Worm (Caenorhabditis elegans) whole organism, mixed stage, embryonic: ENCODE data around the gene Y54G11A.1.

Source experiments
- M03D4.4 ChIP-seq: sonication (generic microtip); optimal IDR thresholded peaks from 2 replicates; lab custom pipeline; 2017; ENCODE audit warnings: mild to moderate bottlenecking, missing genetic modification characterization, missing compliant biosample characterization
- bed-3 ChIP-seq: fragments of 200-800 bp; sonication (Bioruptor generic); optimal IDR thresholded peaks from 3 replicates; lab custom pipeline; 2018; ENCODE audit warnings: mild to moderate bottlenecking, missing genetic modification characterization, moderate library complexity, missing compliant biosample characterization
- blmp-1 ChIP-seq: fragments of 150-350 bp; optimal IDR thresholded peaks from 2 replicates; lab custom pipeline; 2014; ENCODE audit warnings: missing biosample characterization, missing genetic modification characterization
- ceh-39 ChIP-seq: fragments of 150-350 bp; optimal IDR thresholded peaks from 2 replicates; lab custom pipeline; 2014; ENCODE audit warnings: missing biosample characterization, missing genetic modification characterization
- ceh-43 ChIP-seq: fragments of 200-800 bp; sonication (Bioruptor generic); optimal IDR thresholded peaks from 2 replicates; lab custom pipeline; 2018; ENCODE audit warnings: mild to moderate bottlenecking, missing genetic modification characterization, moderate library complexity, missing compliant biosample characterization
- ceh-83 ChIP-seq: fragments of 200-800 bp; sonication (Bioruptor generic); optimal IDR thresholded peaks from 2 replicates; lab custom pipeline; 2018; ENCODE audit warnings: mild to moderate bottlenecking, missing genetic modification characterization, missing compliant biosample characterization
- ces-1 ChIP-seq: fragments of 150-350 bp; optimal IDR thresholded peaks from 2 replicates; lab custom pipeline; 2014; ENCODE audit warnings: missing biosample characterization, missing genetic modification reagents, missing genetic modification characterization
- drap-1 ChIP-seq: fragments of 200-800 bp; sonication (Bioruptor generic); optimal IDR thresholded peaks from 3 replicates; lab custom pipeline; 2018; ENCODE audit warnings: mild to moderate bottlenecking, missing genetic modification characterization, missing compliant biosample characterization
- elt-1 ChIP-seq: sonication (generic microtip); optimal IDR thresholded peaks from 2 replicates; lab custom pipeline; 2017; ENCODE audit warnings: missing genetic modification characterization, mild to moderate bottlenecking, missing compliant biosample characterization, antibody characterized with exemption, moderate library complexity, borderline replicate concordance; ENCODE audit not compliant: insufficient read depth
- flh-1 ChIP-seq: fragments of 200-800 bp; sonication (Bioruptor generic); optimal IDR thresholded peaks from 2 replicates; lab custom pipeline; 2018; ENCODE audit warnings: mild to moderate bottlenecking, missing genetic modification characterization, moderate library complexity, missing compliant biosample characterization
- ham-2 ChIP-seq: fragments of 200-800 bp; sonication (Bioruptor generic); optimal IDR thresholded peaks from 2 replicates; lab custom pipeline; 2018; ENCODE audit warnings: mild to moderate bottlenecking, missing genetic modification characterization, missing compliant biosample characterization
- hlh-1 ChIP-seq: fragments of 150-350 bp; optimal IDR thresholded peaks from 2 replicates; lab custom pipeline; 2014; ENCODE audit warnings: missing biosample characterization, missing genetic modification reagents, missing genetic modification characterization
- lsy-2 ChIP-seq: fragments of 150-350 bp; optimal IDR thresholded peaks from 2 replicates; lab custom pipeline; 2014; ENCODE audit warnings: missing biosample characterization, missing genetic modification characterization
- mep-1 ChIP-seq: fragments of 150-350 bp; optimal IDR thresholded peaks from 2 replicates; lab custom pipeline; 2017; ENCODE audit warnings: missing biosample characterization, missing genetic modification reagents, missing genetic modification characterization, inconsistent platforms
- mls-2 ChIP-seq: sonication (generic microtip); optimal IDR thresholded peaks from 2 replicates; lab custom pipeline; 2016; ENCODE audit warnings: mild to moderate bottlenecking, missing genetic modification characterization, moderate library complexity, missing compliant biosample characterization
- nhr-12 ChIP-seq: fragments of 150-350 bp; optimal IDR thresholded peaks from 2 replicates; lab custom pipeline; 2014; ENCODE audit warnings: missing biosample characterization, missing genetic modification characterization
- nhr-2 ChIP-seq: fragments of 150-350 bp; optimal IDR thresholded peaks from 2 replicates; lab custom pipeline; 2014; ENCODE audit warnings: missing biosample characterization, missing genetic modification characterization
- nhr-76 ChIP-seq: sonication (generic microtip); optimal IDR thresholded peaks from 2 replicates; lab custom pipeline; 2017; ENCODE audit warnings: missing biosample characterization, missing genetic modification characterization
- pha-4 ChIP-seq: fragments of 150-350 bp; optimal IDR thresholded peaks from 2 replicates; lab custom pipeline; 2018; ENCODE audit warnings: missing biosample characterization, missing genetic modification reagents, missing genetic modification characterization
- sem-2 ChIP-seq: fragments of 200-800 bp; sonication (Bioruptor generic); optimal IDR thresholded peaks from 2 replicates; lab custom pipeline; 2018; ENCODE audit warnings: mild to moderate bottlenecking, missing genetic modification characterization, missing compliant biosample characterization
- snpc-4 ChIP-seq: fragments of 150-350 bp; optimal IDR thresholded peaks from 2 replicates; lab custom pipeline; 2014; ENCODE audit warnings: missing biosample characterization, missing genetic modification characterization
- sptf-1 ChIP-seq: sonication (generic microtip); optimal IDR thresholded peaks from 2 replicates; lab custom pipeline; 2017; ENCODE audit warnings: mild to moderate bottlenecking, missing genetic modification characterization, moderate library complexity, missing compliant biosample characterization
- tbx-8 ChIP-seq: fragments of 200-800 bp; sonication (Bioruptor generic); optimal IDR thresholded peaks from 2 replicates; lab custom pipeline; 2018; ENCODE audit warnings: mild to moderate bottlenecking, missing genetic modification characterization, moderate library complexity, missing compliant biosample characterization
- unc-120 ChIP-seq: sonication (generic microtip); optimal IDR thresholded peaks from 2 replicates; lab custom pipeline; 2017; ENCODE audit warnings: missing genetic modification characterization, missing compliant biosample characterization; ENCODE audit not compliant: poor library complexity, severe bottlenecking
- unc-39 ChIP-seq: fragments of 150-350 bp; optimal IDR thresholded peaks from 2 replicates; lab custom pipeline; 2014; ENCODE audit warnings: missing biosample characterization, missing genetic modification characterization
- unc-62 ChIP-seq: fragments of 150-350 bp; optimal IDR thresholded peaks from 2 replicates; lab custom pipeline; 2014; ENCODE audit warnings: missing biosample characterization, missing genetic modification reagents, missing genetic modification characterization
- ztf-11 ChIP-seq: fragments of 150-350 bp; optimal IDR thresholded peaks from 2 replicates; lab custom pipeline; 2014; ENCODE audit warnings: missing biosample characterization, missing genetic modification characterization

Y54G11A.1 gene

DNA sequence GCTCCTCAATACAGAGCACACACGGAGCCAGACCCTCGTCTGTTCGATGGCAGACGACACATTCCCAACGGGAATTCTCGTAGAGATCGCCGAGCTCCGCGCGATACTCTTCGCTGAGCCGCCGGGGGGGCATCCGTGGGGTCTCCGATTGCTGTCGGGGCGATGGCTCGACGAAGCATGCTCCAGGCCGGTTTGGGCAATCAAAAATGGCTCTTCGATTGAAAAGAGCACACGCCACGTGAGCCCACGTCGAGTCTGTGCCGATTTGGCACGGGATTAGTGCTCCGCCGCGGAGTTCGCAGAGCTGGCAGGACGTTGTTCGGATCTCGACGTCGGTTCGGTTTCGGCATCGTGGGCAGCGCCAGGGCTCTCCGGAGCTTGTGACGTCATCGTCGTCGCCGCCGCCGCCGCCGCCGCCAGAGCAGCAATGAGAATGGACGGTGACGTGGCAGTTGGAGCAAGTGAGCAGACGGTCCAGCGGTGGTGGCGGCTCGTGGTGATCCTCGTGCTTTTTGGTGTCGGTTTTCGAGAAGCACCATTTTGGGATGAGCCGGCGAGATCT lies 31.7 kb downstream of the Y54G11A.1 start:
- TF ChIP-seq sptf-1 (no peak), flh-1 (GFP tag; lab: Kevin White, UChicago) (no peak), ham-2 (peak; percentile 13), ceh-39 (tag; lab: Kevin White, UChicago) (no peak), mls-2 (no peak), nhr-76 (tag; lab: Kevin White, UChicago) (no peak), ztf-11 (tag; lab: Kevin White, UChicago) (no peak)

- TF ChIP-seq blmp-1 (tag; lab: Kevin White, UChicago) (no peak), ces-1 (no peak), nhr-2 (tag; lab: Kevin White, UChicago) (no peak), nhr-76 (tag; lab: Kevin White, UChicago) (no peak), bed-3 (GFP tag; lab: Kevin White, UChicago) (no peak)
These were observed 32.4 kb downstream of the Y54G11A.1 start for ce11 chrII:14236569-14236968.

- TF ChIP-seq mep-1 (tag; lab: Kevin White, UChicago) (peak; percentile 17), unc-62 (GFP tag; lab: Kevin White, UChicago) (no peak)
These were observed 34.5 kb downstream of the Y54G11A.1 start for ce11 chrII:14234375-14235102.

DNA sequence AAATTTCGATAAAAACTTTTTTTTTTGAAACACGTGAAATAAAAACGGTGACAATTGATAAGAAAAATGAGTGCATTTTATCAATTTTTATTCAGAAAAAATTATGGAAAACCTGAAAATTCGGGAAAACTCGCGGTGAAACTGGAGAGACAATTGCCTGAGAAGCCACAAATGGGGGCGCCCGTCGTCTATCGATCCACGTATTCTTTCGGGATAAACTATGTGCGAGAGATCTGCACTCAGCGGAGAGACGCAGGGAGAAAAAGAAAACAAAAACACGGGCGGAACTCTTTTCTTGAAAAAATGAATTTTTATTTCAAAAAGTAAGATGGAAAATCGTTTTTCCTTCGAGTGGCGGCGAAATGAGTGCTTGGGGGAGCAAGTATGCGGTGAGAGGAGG lies 35.1 kb downstream of the Y54G11A.1 start, which contains the start of gene men-1:
TSS of gene men-1 (minus strand) at position 242 of the 400 bp plus-strand sequence.
- TF ChIP-seq ces-1 = no peak
- TF ChIP-seq unc-39 (tag; lab: Kevin White, UChicago) = no peak
- TF ChIP-seq snpc-4 (tag; lab: Kevin White, UChicago) = no peak
- TF ChIP-seq mep-1 (tag; lab: Kevin White, UChicago) = no peak
- TF ChIP-seq hlh-1 (tag; lab: Kevin White, UChicago) = no peak
- TF ChIP-seq lsy-2 (tag; lab: Kevin White, UChicago) = no peak
- no peak for TF ChIP-seq nhr-76 (tag; lab: Kevin White, UChicago)
- no peak for TF ChIP-seq ceh-83 (GFP tag; lab: Kevin White, UChicago)
- TF ChIP-seq unc-120 (tag; lab: Kevin White, UChicago) = no peak
- no peak for TF ChIP-seq elt-1 (tag; lab: Kevin White, UChicago)
- no peak for TF ChIP-seq ham-2
- TF ChIP-seq bed-3 (GFP tag; lab: Kevin White, UChicago) = no peak
- no peak for TF ChIP-seq ceh-39 (tag; lab: Kevin White, UChicago)
- no peak for TF ChIP-seq pha-4 (tag; lab: Kevin White, UChicago)
- TF ChIP-seq sptf-1 = no peak
- no peak for TF ChIP-seq sem-2 (GFP tag; lab: Kevin White, UChicago)
- TF ChIP-seq ztf-11 (tag; lab: Kevin White, UChicago) = no peak
- TF ChIP-seq nhr-2 (tag; lab: Kevin White, UChicago) = no peak
- no peak for TF ChIP-seq tbx-8 (GFP tag; lab: Kevin White, UChicago)
- no peak for TF ChIP-seq M03D4.4 (tag; lab: Kevin White, UChicago)

- no peak for TF ChIP-seq ham-2
These were observed 38.1 kb downstream of the Y54G11A.1 start for ce11 chrII:14230938-14231337.

DNA sequence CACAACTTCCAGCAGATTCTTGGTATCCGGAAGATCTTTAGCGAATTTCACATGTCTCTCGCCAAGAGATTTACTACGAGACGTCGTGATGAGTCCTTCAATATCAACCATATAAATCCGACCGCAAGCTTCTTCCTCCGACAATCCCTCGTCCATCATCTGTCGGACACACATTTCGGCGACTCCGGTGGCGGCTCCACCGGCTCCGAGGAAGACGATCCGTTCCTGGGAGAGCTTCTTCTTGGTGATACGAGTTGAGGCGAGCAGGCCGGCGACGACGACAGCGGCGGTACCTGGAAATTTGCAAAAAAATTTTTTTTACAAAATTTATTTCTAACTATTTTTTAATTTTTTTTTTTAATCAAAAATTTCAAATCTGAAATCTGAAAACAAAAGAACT lies 38.9 kb downstream of the Y54G11A.1 start:
- TF ChIP-seq ztf-11 (tag; lab: Kevin White, UChicago) (no peak), hlh-1 (tag; lab: Kevin White, UChicago) (no peak), nhr-12 (tag; lab: Kevin White, UChicago) (no peak), flh-1 (GFP tag; lab: Kevin White, UChicago) (no peak), unc-62 (GFP tag; lab: Kevin White, UChicago) (no peak), mep-1 (tag; lab: Kevin White, UChicago) (no peak), snpc-4 (tag; lab: Kevin White, UChicago) (no peak), ceh-83 (GFP tag; lab: Kevin White, UChicago) (no peak), ces-1 (no peak), ceh-43 (no peak), ceh-39 (tag; lab: Kevin White, UChicago) (no peak), drap-1 (GFP tag; lab: Kevin White, UChicago) (no peak), mls-2 (no peak), pha-4 (tag; lab: Kevin White, UChicago) (no peak)
